Fruit fly (Drosophila melanogaster): ENCODE results near the gene CG43737.
A peak's percentile ranks its signal among the peaks of the same experiment; 100 is the strongest.

The CG43737 gene

dm6 chrX:15216048-15216447 lies 40.8 kb downstream of the CG43737 start (continued):
- TF ChIP-seq Gug (GFP tag; IDR thresholded peaks at IDR 0.05) (no peak), CG15336 (GFP tag; IDR thresholded peaks at IDR 0.05) (no peak), Sox15 (GFP tag; optimal IDR thresholded peaks at IDR 0.05) (no peak), cyc (GFP tag; optimal IDR thresholded peaks at IDR 0.05) (no peak), lz (GFP tag; optimal IDR thresholded peaks at IDR 0.05) (no peak), Eip93F (GFP tag; optimal IDR thresholded peaks at IDR 0.05) (no peak), Sox14 (GFP tag; optimal IDR thresholded peaks at IDR 0.05) (no peak), Hr38 (GFP tag; optimal IDR thresholded peaks at IDR 0.05) (no peak), salr (GFP tag; optimal IDR thresholded peaks at IDR 0.05) (no peak), OdsH (GFP tag; optimal IDR thresholded peaks at IDR 0.05) (peak; percentile 11), dsx (GFP tag; optimal IDR thresholded peaks at IDR 0.05; ENCODE audit: poor library complexity, severe bottlenecking) (no peak), dac (GFP tag; optimal IDR thresholded peaks at IDR 0.05) (no peak), Eip75B (GFP tag; optimal IDR thresholded peaks at IDR 0.05) (no peak), fd59A (GFP tag; optimal IDR thresholded peaks at IDR 0.05) (no peak), pdm3 (GFP tag; optimal IDR thresholded peaks at IDR 0.05) (no peak), Ets96B (tag; optimal IDR thresholded peaks at IDR 0.05) (no peak), esn (GFP tag; optimal IDR thresholded peaks at IDR 0.05) (no peak), CG6808 (GFP tag; optimal IDR thresholded peaks at IDR 0.05) (no peak), CG34406 (GFP tag; optimal IDR thresholded peaks at IDR 0.05) (peak; percentile 9), CG3032 (tag; optimal IDR thresholded peaks at IDR 0.05) (no peak), svp (GFP tag) (peak; percentile 59), CG31627 (GFP tag; optimal IDR thresholded peaks at IDR 0.05) (no peak), Smox (GFP tag; optimal IDR thresholded peaks at IDR 0.05) (no peak), CG6276 (GFP tag; optimal IDR thresholded peaks at IDR 0.05) (no peak), topi (GFP tag; optimal IDR thresholded peaks at IDR 0.05) (no peak), CG7368 (GFP tag; optimal IDR thresholded peaks at IDR 0.05) (no peak), Hr4 (GFP tag; optimal IDR thresholded peaks at IDR 0.05) (no peak)

DNA sequence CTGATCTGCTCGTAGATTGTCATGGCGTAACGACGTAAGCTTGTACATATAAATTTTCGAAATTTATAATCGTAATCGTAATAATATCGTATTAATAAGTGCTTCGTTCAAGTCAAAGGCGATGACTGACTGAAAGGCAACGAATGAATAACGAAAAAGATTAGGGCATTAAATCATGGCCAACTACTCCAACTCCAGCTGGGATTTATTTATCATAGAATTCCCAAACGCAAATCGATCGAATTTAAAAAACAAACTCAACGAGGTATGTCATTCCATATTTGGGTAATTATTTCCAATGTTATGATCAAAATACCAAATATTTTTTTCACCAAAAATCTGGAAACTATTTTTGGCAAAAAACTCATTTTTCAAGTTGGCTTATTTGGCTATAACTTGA lies 45.8 kb downstream of the CG43737 start, which contains the start of gene CG43075:
Gene CG43075, minus strand, starts transcription at position 101 of the 400 bp plus-strand sequence.
- no peak for TF ChIP-seq CG6792 (GFP tag; optimal IDR thresholded peaks at IDR 0.05)
- TF ChIP-seq salr (GFP tag; optimal IDR thresholded peaks at IDR 0.05) = no peak
- no peak for TF ChIP-seq esn (GFP tag; optimal IDR thresholded peaks at IDR 0.05)
- TF ChIP-seq Sox14 (GFP tag; optimal IDR thresholded peaks at IDR 0.05) = no peak
- TF ChIP-seq CG8632 (GFP tag; optimal IDR thresholded peaks at IDR 0.05) = no peak
- no peak for TF ChIP-seq CG11902 (GFP tag; optimal IDR thresholded peaks at IDR 0.05)
- TF ChIP-seq Gug (GFP tag; IDR thresholded peaks at IDR 0.05) = no peak
- TF ChIP-seq CG32006 (GFP tag; optimal IDR thresholded peaks at IDR 0.05) = no peak

dm6 chrX:15223482-15223881 lies 48.2 kb downstream of the CG43737 start, which contains the start of gene CG43076:
CG43076 (minus strand) TSS chrX:15223582.
- TF ChIP-seq Eip93F (GFP tag; optimal IDR thresholded peaks at IDR 0.05) (no peak), spab (GFP tag; optimal IDR thresholded peaks at IDR 0.05) (no peak), CG8119 (GFP tag; IDR thresholded peaks at IDR 0.05) (no peak), Sox102F (GFP tag; optimal IDR thresholded peaks at IDR 0.05) (no peak), CG8319 (GFP tag; optimal IDR thresholded peaks at IDR 0.05) (no peak), CG31627 (GFP tag; optimal IDR thresholded peaks at IDR 0.05) (no peak), Blimp-1 (GFP tag; optimal IDR thresholded peaks at IDR 0.05) (no peak), net (GFP tag; optimal IDR thresholded peaks at IDR 0.05) (no peak), CG9139 (GFP tag; optimal IDR thresholded peaks at IDR 0.05) (no peak), esn (GFP tag; optimal IDR thresholded peaks at IDR 0.05) (no peak), cyc (GFP tag; optimal IDR thresholded peaks at IDR 0.05) (no peak), Ets96B (tag; optimal IDR thresholded peaks at IDR 0.05) (no peak)
